Worm (Caenorhabditis elegans) whole organism, mixed stage, embryonic: ENCODE results near the gene K08E7.8.
A peak's percentile ranks its signal among the peaks of the same experiment; 100 is the strongest.

Source experiments
- bed-3 ChIP-seq: fragments of 200-800 bp; sonication (Bioruptor generic); optimal IDR thresholded peaks from 3 replicates; lab custom pipeline; 2018; ENCODE audit warnings: mild to moderate bottlenecking, missing genetic modification characterization, moderate library complexity, missing compliant biosample characterization
- elt-1 ChIP-seq: sonication (generic microtip); optimal IDR thresholded peaks from 2 replicates; lab custom pipeline; 2017; ENCODE audit warnings: missing genetic modification characterization, mild to moderate bottlenecking, missing compliant biosample characterization, antibody characterized with exemption, moderate library complexity, borderline replicate concordance; ENCODE audit not compliant: insufficient read depth
- ham-2 ChIP-seq: fragments of 200-800 bp; sonication (Bioruptor generic); optimal IDR thresholded peaks from 2 replicates; lab custom pipeline; 2018; ENCODE audit warnings: mild to moderate bottlenecking, missing genetic modification characterization, missing compliant biosample characterization
- hlh-1 ChIP-seq: fragments of 150-350 bp; optimal IDR thresholded peaks from 2 replicates; lab custom pipeline; 2014; ENCODE audit warnings: missing biosample characterization, missing genetic modification reagents, missing genetic modification characterization
- lin-13 ChIP-seq: fragments of 150-350 bp; optimal IDR thresholded peaks from 2 replicates; lab custom pipeline; 2014; ENCODE audit warnings: missing biosample characterization, missing genetic modification characterization
- sem-2 ChIP-seq: fragments of 200-800 bp; sonication (Bioruptor generic); optimal IDR thresholded peaks from 2 replicates; lab custom pipeline; 2018; ENCODE audit warnings: mild to moderate bottlenecking, missing genetic modification characterization, missing compliant biosample characterization
- snpc-4 ChIP-seq: fragments of 150-350 bp; optimal IDR thresholded peaks from 2 replicates; lab custom pipeline; 2014; ENCODE audit warnings: missing biosample characterization, missing genetic modification characterization
- zip-8 ChIP-seq: fragments of 150-350 bp; optimal IDR thresholded peaks from 2 replicates; lab custom pipeline; 2014; ENCODE audit warnings: missing biosample characterization, missing genetic modification characterization

- TF ChIP-seq sem-2 (GFP tag; lab: Kevin White, UChicago), result no peak
- TF ChIP-seq bed-3, result no peak
- no peak for TF ChIP-seq lin-13 (tag; lab: Kevin White, UChicago)
- TF ChIP-seq ham-2 (GFP tag; lab: Kevin White, UChicago), result no peak
- no peak for TF ChIP-seq snpc-4
- TF ChIP-seq hlh-1 (tag; lab: Kevin White, UChicago), result peak; percentile 84
- no peak for TF ChIP-seq zip-8 (tag; lab: Kevin White, UChicago)
- no peak for TF ChIP-seq elt-1 (tag; lab: Kevin White, UChicago)
Observed at ce11 chrIV:12620921-12621320, 35.1 kb upstream of the K08E7.8 start.
